Worm (Caenorhabditis elegans): ENCODE measurements around the gene F54C8.7.

- peak; percentile 94 for TF ChIP-seq W03F9.2 (tag; optimal IDR thresholded peaks at IDR 0.05)
- no peak for TF ChIP-seq dao-5 (tag; optimal IDR thresholded peaks at IDR 0.05)
These were observed 2.3 kb upstream of the F54C8.7 start, which contains the start of the genes rheb-1 and spk-1 for ce11 chrIII:9455980-9456658.
